Worm (Caenorhabditis elegans) whole organism, L3 larva: ENCODE results near the gene W02B3.4.

Source experiments
- R02D3.7 ChIP-seq: fragments of 150-350 bp; optimal IDR thresholded peaks from 2 replicates; lab custom pipeline; 2014; ENCODE audit warnings: missing biosample characterization, missing genetic modification characterization
- ZK546.5 ChIP-seq: sonication (generic microtip); optimal IDR thresholded peaks from 2 replicates; lab custom pipeline; 2017; ENCODE audit warnings: missing biosample characterization, missing genetic modification characterization
- aly-2 ChIP-seq: fragments of 150-350 bp; optimal IDR thresholded peaks from 2 replicates; lab custom pipeline; 2014; ENCODE audit warnings: missing biosample characterization, missing genetic modification characterization
- ama-1 ChIP-seq: fragments of 150-350 bp; optimal IDR thresholded peaks from 2 replicates; lab custom pipeline; 2018
- ceh-16 ChIP-seq: sonication (generic microtip); optimal IDR thresholded peaks from 2 replicates; lab custom pipeline; 2017; ENCODE audit warnings: missing biosample characterization, missing genetic modification characterization
- ceh-28 ChIP-seq: fragments of 150-350 bp; optimal IDR thresholded peaks from 2 replicates; lab custom pipeline; 2014; ENCODE audit warnings: missing biosample characterization, missing genetic modification reagents, missing genetic modification characterization
- ceh-82 ChIP-seq: fragments of 150-350 bp; optimal IDR thresholded peaks from 2 replicates; lab custom pipeline; 2014; ENCODE audit warnings: missing biosample characterization, missing genetic modification characterization
- ceh-9 ChIP-seq: sonication (generic microtip); optimal IDR thresholded peaks from 2 replicates; lab custom pipeline; 2018; ENCODE audit warnings: missing biosample characterization, missing genetic modification characterization
- egl-27 ChIP-seq: sonication (generic microtip); optimal IDR thresholded peaks from 4 replicates; lab custom pipeline; 2017; ENCODE audit warnings: missing biosample characterization, missing genetic modification reagents, missing genetic modification characterization
- egl-5 ChIP-seq: fragments of 150-350 bp; optimal IDR thresholded peaks from 2 replicates; lab custom pipeline; 2017; ENCODE audit warnings: missing biosample characterization, missing genetic modification reagents, missing genetic modification characterization, inconsistent platforms
- elt-1 ChIP-seq: fragments of 150-350 bp; optimal IDR thresholded peaks from 2 replicates; lab custom pipeline; 2014; ENCODE audit warnings: missing biosample characterization, missing genetic modification characterization
- elt-2 ChIP-seq: sonication (generic microtip); optimal IDR thresholded peaks from 2 replicates; lab custom pipeline; 2016; ENCODE audit warnings: missing genetic modification reagents, mild to moderate bottlenecking, missing genetic modification characterization, missing compliant biosample characterization
- eor-1 ChIP-seq, 2 experiments: fragments of 150-350 bp; optimal IDR thresholded peaks; 2 replicates each; lab custom pipeline; 2014 to 2018; ENCODE audit warnings: missing biosample characterization in 2 of 2, missing genetic modification characterization in 2 of 2
- fkh-2 ChIP-seq: fragments of 150-350 bp; optimal IDR thresholded peaks from 2 replicates; lab custom pipeline; 2014; ENCODE audit warnings: missing biosample characterization, missing genetic modification reagents, missing genetic modification characterization
- hmg-11 ChIP-seq: sonication (generic microtip); optimal IDR thresholded peaks from 2 replicates; lab custom pipeline; 2016; ENCODE audit warnings: missing genetic modification characterization, missing compliant biosample characterization
- lin-15B ChIP-seq: fragments of 150-350 bp; optimal IDR thresholded peaks from 2 replicates; lab custom pipeline; 2014; ENCODE audit warnings: missing biosample characterization, missing genetic modification characterization
- lin-39 ChIP-seq: fragments of 150-350 bp; optimal IDR thresholded peaks from 2 replicates; lab custom pipeline; 2018; ENCODE audit warnings: missing biosample characterization, missing genetic modification reagents, missing genetic modification characterization
- lsy-12 ChIP-seq: sonication (generic microtip); optimal IDR thresholded peaks from 2 replicates; lab custom pipeline; 2016; ENCODE audit warnings: mild to moderate bottlenecking, missing genetic modification characterization, missing compliant biosample characterization
- mdl-1 ChIP-seq: fragments of 150-350 bp; optimal IDR thresholded peaks from 2 replicates; lab custom pipeline; 2014; ENCODE audit warnings: missing biosample characterization, missing genetic modification characterization
- mml-1 ChIP-seq: fragments of 150-350 bp; sonication (generic microtip); optimal IDR thresholded peaks from 3 replicates; lab custom pipeline; 2014; ENCODE audit warnings: missing biosample characterization, missing genetic modification characterization
- nfya-1 ChIP-seq: sonication (generic microtip); optimal IDR thresholded peaks from 2 replicates; lab custom pipeline; 2017; ENCODE audit warnings: missing genetic modification characterization, mild to moderate bottlenecking, missing compliant biosample characterization, antibody characterized with exemption, moderate library complexity; ENCODE audit not compliant: insufficient read depth
- nhr-11 ChIP-seq: fragments of 150-350 bp; optimal IDR thresholded peaks from 2 replicates; lab custom pipeline; 2014; ENCODE audit warnings: missing biosample characterization, missing genetic modification characterization
- nhr-12 ChIP-seq: fragments of 150-350 bp; optimal IDR thresholded peaks from 2 replicates; lab custom pipeline; 2014; ENCODE audit warnings: missing biosample characterization, missing genetic modification characterization
- nhr-23 ChIP-seq: fragments of 150-350 bp; optimal IDR thresholded peaks from 2 replicates; lab custom pipeline; 2014; ENCODE audit warnings: missing biosample characterization, missing genetic modification reagents, missing genetic modification characterization
- nhr-237 ChIP-seq: fragments of 150-350 bp; optimal IDR thresholded peaks from 2 replicates; lab custom pipeline; 2014; ENCODE audit warnings: missing biosample characterization, missing genetic modification characterization
- nhr-25 ChIP-seq: sonication (generic microtip); optimal IDR thresholded peaks from 2 replicates; lab custom pipeline; 2017; ENCODE audit warnings: missing biosample characterization, missing genetic modification characterization
- nhr-28 ChIP-seq: fragments of 150-350 bp; optimal IDR thresholded peaks from 2 replicates; lab custom pipeline; 2014; ENCODE audit warnings: missing biosample characterization, missing genetic modification characterization
- nhr-43 ChIP-seq: sonication (generic microtip); optimal IDR thresholded peaks from 2 replicates; lab custom pipeline; 2016; ENCODE audit warnings: mild to moderate bottlenecking, missing genetic modification characterization, missing compliant biosample characterization; ENCODE audit not compliant: poor library complexity, severe bottlenecking
- nhr-77 ChIP-seq: fragments of 150-350 bp; optimal IDR thresholded peaks from 2 replicates; lab custom pipeline; 2014; ENCODE audit warnings: missing biosample characterization, missing genetic modification characterization
- pha-4 ChIP-seq: fragments of 150-350 bp; optimal IDR thresholded peaks from 2 replicates; lab custom pipeline; 2014; ENCODE audit warnings: missing biosample characterization, missing genetic modification reagents, missing genetic modification characterization
- snpc-4 ChIP-seq: fragments of 150-350 bp; optimal IDR thresholded peaks from 2 replicates; lab custom pipeline; 2014; ENCODE audit warnings: missing biosample characterization, missing genetic modification characterization
- tbx-2 ChIP-seq: sonication (generic microtip); optimal IDR thresholded peaks from 2 replicates; lab custom pipeline; 2016; ENCODE audit warnings: mild to moderate bottlenecking, missing genetic modification characterization, missing compliant biosample characterization
- unc-39 ChIP-seq: sonication (generic microtip); optimal IDR thresholded peaks from 4 replicates; lab custom pipeline; 2017; ENCODE audit warnings: missing biosample characterization, missing genetic modification characterization
- unc-62 ChIP-seq: fragments of 150-350 bp; sonication (generic microtip); optimal IDR thresholded peaks from 4 replicates; lab custom pipeline; 2014; ENCODE audit warnings: missing biosample characterization, missing genetic modification reagents, missing genetic modification characterization
- zag-1 ChIP-seq: fragments of 150-350 bp; optimal IDR thresholded peaks from 2 replicates; lab custom pipeline; 2014; ENCODE audit warnings: missing biosample characterization, missing genetic modification characterization
- ztf-11 ChIP-seq: fragments of 150-350 bp; optimal IDR thresholded peaks from 2 replicates; lab custom pipeline; 2014; ENCODE audit warnings: missing biosample characterization, missing genetic modification characterization

Gene W02B3.4

DNA sequence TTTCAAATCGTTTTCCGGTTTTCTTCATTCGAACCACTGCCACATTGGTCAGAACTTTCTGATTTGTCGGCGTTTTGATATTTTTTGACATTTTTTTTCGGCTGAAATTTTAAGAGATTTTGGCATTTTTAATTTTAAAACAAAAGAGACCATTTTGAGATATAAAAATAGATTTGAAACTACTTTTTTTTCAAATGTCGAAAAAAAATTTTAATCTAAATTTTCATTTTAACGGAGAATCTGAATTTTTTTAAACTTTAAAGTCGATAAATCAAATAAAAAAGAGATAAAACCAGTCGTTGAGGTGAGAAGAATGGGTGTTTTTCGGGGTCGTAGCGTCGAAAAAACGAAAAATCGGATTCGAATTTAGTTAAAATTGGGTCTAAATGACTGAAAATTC is 44.9 kb downstream of the W02B3.4 start, which contains the start of gene sbds-1:
sbds-1 (minus strand) TSS at position 101 of the 400 bp plus-strand sequence.
- TF ChIP-seq aly-2 = no peak
- TF ChIP-seq nhr-11 (tag; lab: Kevin White, UChicago) = no peak
- no peak for TF ChIP-seq ceh-16 (tag; lab: Kevin White, UChicago)
- TF ChIP-seq ceh-9 = no peak
- no peak for TF ChIP-seq tbx-2 (tag; lab: Kevin White, UChicago)
- TF ChIP-seq egl-5 = no peak
- TF ChIP-seq nhr-25 (tag; lab: Kevin White, UChicago) = no peak
- TF ChIP-seq elt-2 = no peak
- no peak for TF ChIP-seq eor-1 (tag; optimal IDR thresholded peaks at IDR 0.05; lab: Kevin White, UChicago)
- TF ChIP-seq nhr-77 (tag; lab: Kevin White, UChicago) = no peak
- no peak for TF ChIP-seq pha-4 (tag; lab: Kevin White, UChicago)

DNA sequence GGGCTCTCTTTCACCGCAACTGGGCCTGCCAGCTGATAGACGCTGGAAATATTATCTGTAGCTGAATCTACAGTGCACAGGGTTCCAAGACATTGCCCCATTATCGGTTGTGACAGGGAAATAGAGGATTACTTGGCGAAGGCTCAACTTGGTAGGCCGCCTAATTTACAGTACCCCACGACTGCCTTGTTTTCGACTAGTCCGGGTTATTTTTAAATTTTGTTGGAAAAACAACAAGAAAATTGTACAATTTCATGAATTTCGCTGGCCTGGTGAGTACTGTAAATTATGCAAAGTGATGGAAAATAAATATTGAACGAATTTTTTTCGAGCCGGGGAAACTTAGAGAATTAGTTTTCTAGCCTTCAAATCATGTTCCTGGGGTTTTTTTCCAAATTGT is 47.2 kb downstream of the W02B3.4 start, which contains the start of gene T19C3.7:
T19C3.7 (minus strand) TSS at position 101 of the 400 bp plus-strand sequence.
- TF ChIP-seq zag-1 = no peak
- no peak for TF ChIP-seq egl-27 (tag; lab: Kevin White, UChicago)
- TF ChIP-seq elt-1 (tag; lab: Kevin White, UChicago) = no peak
- TF ChIP-seq fkh-2 (tag; lab: Kevin White, UChicago) = no peak
- TF ChIP-seq nhr-23 = no peak
- TF ChIP-seq nhr-25 (tag; lab: Kevin White, UChicago) = no peak
- TF ChIP-seq egl-5 = no peak
- TF ChIP-seq hmg-11 = no peak
- TF ChIP-seq mdl-1 (tag; lab: Kevin White, UChicago) = no peak
- no peak for TF ChIP-seq nhr-28

DNA sequence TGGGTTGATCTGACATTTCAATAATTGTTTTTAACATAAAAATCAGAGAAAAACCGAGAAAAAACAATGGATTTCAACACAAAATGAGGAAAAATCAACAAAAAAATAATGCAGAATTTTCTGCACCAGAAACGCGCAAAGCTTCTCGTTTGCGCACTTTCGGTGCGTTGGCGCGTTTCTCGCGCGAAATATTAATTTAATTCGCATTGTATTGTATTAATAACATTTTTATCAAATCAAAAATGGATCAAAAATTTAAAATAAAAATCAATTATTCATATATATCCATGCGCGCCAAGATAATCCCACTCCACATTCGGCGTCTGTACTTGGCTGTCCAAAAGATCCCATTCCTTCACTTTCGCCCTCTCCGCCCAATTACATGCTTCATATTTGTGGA is 48.6 kb downstream of the W02B3.4 start, which contains the start of gene fem-2:
fem-2 (minus strand) TSS at position 9 of the 400 bp plus-strand sequence.
- no peak for TF ChIP-seq ZK546.5 (tag; lab: Kevin White, UChicago)
- TF ChIP-seq ztf-11 (tag; lab: Kevin White, UChicago) = no peak
- TF ChIP-seq eor-1 (tag; optimal IDR thresholded peaks at IDR 0.05; lab: Kevin White, UChicago) = no peak
- no peak for TF ChIP-seq nhr-43 (tag; lab: Kevin White, UChicago)
- peak; percentile 11 for TF ChIP-seq snpc-4 (tag; lab: Kevin White, UChicago)
- TF ChIP-seq hmg-11 = peak; percentile 56
- no peak for TF ChIP-seq nhr-28
- no peak for TF ChIP-seq R02D3.7 (tag; lab: Kevin White, UChicago)
- TF ChIP-seq lin-15B (tag; lab: Kevin White, UChicago) = peak; percentile 22
- no peak for TF ChIP-seq elt-2
- no peak for TF ChIP-seq mml-1 (tag; lab: Kevin White, UChicago)
- no peak for TF ChIP-seq ceh-82 (tag; lab: Kevin White, UChicago)
- TF ChIP-seq pha-4 (tag; lab: Kevin White, UChicago) = peak; percentile 46
- no peak for TF ChIP-seq unc-39 (tag; lab: Kevin White, UChicago)
- TF ChIP-seq nfya-1 = peak; percentile 41
- TF ChIP-seq nhr-23 = peak; percentile 23
- TF ChIP-seq zag-1 = no peak
- TF ChIP-seq lin-39 (tag; lab: Kevin White, UChicago) = peak; percentile 8
- TF ChIP-seq nhr-11 (tag; lab: Kevin White, UChicago) = no peak
- no peak for TF ChIP-seq ceh-9
- TF ChIP-seq mdl-1 (tag; lab: Kevin White, UChicago) = no peak
- no peak for TF ChIP-seq egl-5

DNA sequence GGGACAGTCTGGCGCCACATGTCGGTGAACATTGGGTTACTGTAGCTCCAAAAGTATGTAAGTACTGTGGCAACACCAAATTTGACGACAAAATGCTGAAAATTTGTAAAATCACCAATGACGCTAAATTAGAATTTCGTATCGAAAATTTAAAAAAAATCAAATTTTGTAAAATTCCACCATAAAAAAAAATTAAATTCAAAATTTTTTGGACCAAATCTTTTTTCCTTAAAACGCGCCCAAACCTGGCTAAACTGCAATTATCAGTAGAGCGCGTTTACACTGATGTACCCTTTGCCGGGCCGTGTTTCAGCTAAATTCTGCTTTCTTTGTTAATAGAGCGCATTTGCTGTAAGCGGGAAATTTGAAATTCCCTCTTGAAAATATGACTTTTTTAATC is 51.8 kb downstream of the W02B3.4 start, which contains the start of gene T19C3.6:
T19C3.6 (minus strand) TSS at position 101 of the 400 bp plus-strand sequence.
- TF ChIP-seq ceh-28 (tag; lab: Kevin White, UChicago) (no peak), nhr-237 (tag; lab: Kevin White, UChicago) (no peak), elt-1 (tag; lab: Kevin White, UChicago) (no peak), lsy-12 (tag; lab: Kevin White, UChicago) (no peak), fkh-2 (tag; lab: Kevin White, UChicago) (no peak), tbx-2 (tag; lab: Kevin White, UChicago) (no peak), ama-1 (lab: Kevin White, UChicago) (no peak), nhr-11 (tag; lab: Kevin White, UChicago) (no peak), unc-62 (GFP tag; lab: Kevin White, UChicago) (no peak), nhr-28 (no peak), ceh-82 (tag; lab: Kevin White, UChicago) (no peak), R02D3.7 (tag; lab: Kevin White, UChicago) (no peak), nhr-12 (tag; lab: Kevin White, UChicago) (no peak), ceh-16 (tag; lab: Kevin White, UChicago) (no peak), ceh-9 (no peak)
